Worm (Caenorhabditis elegans) whole organism, young adult: Measurements from ENCODE around the gene C45B2.8.

ENCODE experiments used
- B0336.3 ChIP-seq: fragments of 200-800 bp; sonication (Bioruptor generic); IDR thresholded peaks from 2 replicates; pipeline ENCODE4 v1.3.6; 2022; ENCODE audit warnings: missing genetic modification characterization, missing compliant biosample characterization
- D2030.7 ChIP-seq: fragments of 200-800 bp; sonication (Bioruptor generic); IDR thresholded peaks from 2 replicates; pipeline ENCODE4 v1.3.6; 2022; ENCODE audit warnings: missing genetic modification reagents, missing genetic modification characterization, missing compliant biosample characterization
- F22D6.2 ChIP-seq: sonication (generic microtip); optimal IDR thresholded peaks from 2 replicates; lab custom pipeline; 2016; ENCODE audit warnings: mild to moderate bottlenecking, missing genetic modification characterization, missing compliant biosample characterization
- F37B4.10 ChIP-seq: fragments of 200-800 bp; sonication (Bioruptor generic); IDR thresholded peaks from 2 replicates; pipeline ENCODE4 v1.3.6; 2022; ENCODE audit warnings: missing genetic modification characterization, missing compliant biosample characterization
- F39B2.1 ChIP-seq: fragments of 200-800 bp; sonication (Bioruptor generic); IDR thresholded peaks from 2 replicates; pipeline ENCODE4 v1.3.6; 2022; ENCODE audit warnings: missing genetic modification reagents, missing genetic modification characterization, missing compliant biosample characterization
- F49E8.2 ChIP-seq: sonication (generic microtip); optimal IDR thresholded peaks from 3 replicates; lab custom pipeline; 2017; ENCODE audit warnings: missing genetic modification characterization, mild to moderate bottlenecking, missing compliant biosample characterization, antibody characterized with exemption, moderate library complexity; ENCODE audit not compliant: insufficient read depth
- F52B5.7 ChIP-seq: sonication (generic microtip); optimal IDR thresholded peaks from 2 replicates; lab custom pipeline; 2016; ENCODE audit warnings: mild to moderate bottlenecking, missing genetic modification characterization, missing compliant biosample characterization
- F55B11.4 ChIP-seq: sonication (generic microtip); optimal IDR thresholded peaks from 2 replicates; lab custom pipeline; 2016; ENCODE audit warnings: missing compliant biosample characterization, missing genetic modification characterization, borderline replicate concordance; ENCODE audit not compliant: insufficient read depth
- T26A5.8 ChIP-seq: sonication (generic microtip); optimal IDR thresholded peaks from 2 replicates; lab custom pipeline; 2016; ENCODE audit warnings: missing genetic modification characterization, missing compliant biosample characterization
- Y53G8AR.9 ChIP-seq: fragments of 200-800 bp; sonication (Bioruptor generic); conservative IDR thresholded peaks from 2 replicates; pipeline ENCODE4 v1.3.6; 2022; ENCODE audit warnings: missing genetic modification reagents, missing genetic modification characterization, missing compliant biosample characterization
- Y56A3A.18 ChIP-seq: fragments of 200-800 bp; sonication (Bioruptor generic); IDR thresholded peaks from 2 replicates; pipeline ENCODE4 v1.3.6; 2022; ENCODE audit warnings: missing genetic modification reagents, missing genetic modification characterization, missing compliant biosample characterization
- akir-1 ChIP-seq: fragments of 200-800 bp; sonication (Bioruptor generic); optimal IDR thresholded peaks from 2 replicates; lab custom pipeline; 2018; ENCODE audit warnings: mild to moderate bottlenecking, missing genetic modification characterization, moderate library complexity, missing compliant biosample characterization
- aptf-3 ChIP-seq: fragments of 200-800 bp; sonication (Bioruptor generic); IDR thresholded peaks from 2 replicates; pipeline ENCODE4 v1.3.6; 2022; ENCODE audit warnings: missing genetic modification characterization, missing compliant biosample characterization
- atf-7 ChIP-seq: sonication (generic microtip); optimal IDR thresholded peaks from 2 replicates; lab custom pipeline; 2017; ENCODE audit warnings: mild to moderate bottlenecking, missing genetic modification characterization, missing compliant biosample characterization
- attf-5 ChIP-seq: fragments of 200-800 bp; sonication (Bioruptor generic); optimal IDR thresholded peaks from 2 replicates; lab custom pipeline; 2018; ENCODE audit warnings: mild to moderate bottlenecking, missing genetic modification characterization, missing compliant biosample characterization
- bed-1 ChIP-seq: fragments of 200-800 bp; sonication (Bioruptor generic); IDR thresholded peaks from 2 replicates; pipeline ENCODE4 v1.3.6; 2022; ENCODE audit warnings: missing genetic modification reagents, missing genetic modification characterization, missing compliant biosample characterization
- ceh-27 ChIP-seq: fragments of 200-800 bp; sonication (Bioruptor generic); optimal IDR thresholded peaks from 2 replicates; lab custom pipeline; 2018; ENCODE audit warnings: mild to moderate bottlenecking, missing genetic modification characterization, moderate library complexity, missing compliant biosample characterization
- ceh-40 ChIP-seq: fragments of 200-800 bp; sonication (Bioruptor generic); IDR thresholded peaks from 2 replicates; pipeline ENCODE4 v1.3.6; 2022; ENCODE audit warnings: missing genetic modification characterization, missing compliant biosample characterization
- chd-7 ChIP-seq: sonication (generic microtip); optimal IDR thresholded peaks from 2 replicates; lab custom pipeline; 2016; ENCODE audit warnings: mild to moderate bottlenecking, missing genetic modification characterization, moderate library complexity, missing compliant biosample characterization
- die-1 ChIP-seq: sonication (generic microtip); optimal IDR thresholded peaks from 2 replicates; lab custom pipeline; 2016; ENCODE audit warnings: missing genotype, mild to moderate bottlenecking, missing genetic modification characterization, missing compliant biosample characterization
- egl-44 ChIP-seq: fragments of 200-800 bp; sonication (Bioruptor generic); IDR thresholded peaks from 2 replicates; pipeline ENCODE4 v1.3.6; 2022; ENCODE audit warnings: missing genetic modification reagents, missing genetic modification characterization, missing compliant biosample characterization
- ekl-4 ChIP-seq: fragments of 200-800 bp; sonication (Bioruptor generic); IDR thresholded peaks from 2 replicates; pipeline ENCODE4 v1.3.6; 2022; ENCODE audit warnings: missing genetic modification reagents, missing genetic modification characterization, missing compliant biosample characterization
- fkh-3 ChIP-seq: sonication (generic microtip); optimal IDR thresholded peaks from 2 replicates; lab custom pipeline; 2016; ENCODE audit warnings: mild to moderate bottlenecking, missing genetic modification characterization, missing compliant biosample characterization
- gei-17 ChIP-seq: fragments of 200-800 bp; sonication (Bioruptor generic); optimal IDR thresholded peaks from 2 replicates; lab custom pipeline; 2018; ENCODE audit warnings: mild to moderate bottlenecking, missing genetic modification characterization, missing compliant biosample characterization
- hlh-26 ChIP-seq: fragments of 200-800 bp; sonication (Bioruptor generic); conservative IDR thresholded peaks from 2 replicates; pipeline ENCODE4 v1.3.6; 2022; ENCODE audit warnings: missing genetic modification reagents, missing genetic modification characterization, missing compliant biosample characterization
- hmg-1.2 ChIP-seq: fragments of 200-800 bp; sonication (Bioruptor generic); IDR thresholded peaks from 2 replicates; pipeline ENCODE4 v1.3.6; 2022; ENCODE audit warnings: missing genetic modification reagents, missing genetic modification characterization, missing compliant biosample characterization
- lag-1 ChIP-seq: fragments of 200-800 bp; sonication (Bioruptor generic); IDR thresholded peaks from 2 replicates; pipeline ENCODE4 v1.3.6; 2022; ENCODE audit warnings: missing genetic modification reagents, missing genetic modification characterization, missing compliant biosample characterization
- let-526 ChIP-seq: fragments of 200-800 bp; sonication (Bioruptor generic); IDR thresholded peaks from 2 replicates; pipeline ENCODE4 v1.3.6; 2022; ENCODE audit warnings: missing genetic modification reagents, missing genetic modification characterization, missing compliant biosample characterization
- let-607 ChIP-seq, 2 experiments: fragments of 200-800 bp in 1 of 2; sonication (Bioruptor generic) in 1 of 2; sonication (generic microtip) in 1 of 2; optimal IDR thresholded peaks; 2 replicates each; lab custom pipeline; 2016 to 2018; ENCODE audit warnings: mild to moderate bottlenecking in 2 of 2, missing compliant biosample characterization in 2 of 2, missing genetic modification characterization in 2 of 2, moderate library complexity in 2 of 2, missing genotype in 1 of 2
- lin-54 ChIP-seq: fragments of 200-800 bp; sonication (Bioruptor generic); optimal IDR thresholded peaks from 2 replicates; lab custom pipeline; 2018; ENCODE audit warnings: mild to moderate bottlenecking, missing genetic modification characterization, missing compliant biosample characterization
- madf-10 ChIP-seq: sonication (generic microtip); optimal IDR thresholded peaks from 2 replicates; lab custom pipeline; 2016; ENCODE audit warnings: mild to moderate bottlenecking, missing genetic modification characterization, missing compliant biosample characterization
- nfya-1 ChIP-seq: sonication (generic microtip); optimal IDR thresholded peaks from 2 replicates; lab custom pipeline; 2017; ENCODE audit warnings: antibody characterized with exemption, missing compliant biosample characterization, missing genetic modification characterization, borderline replicate concordance; ENCODE audit not compliant: insufficient read depth
- nfya-2 ChIP-seq: fragments of 200-800 bp; sonication (Bioruptor generic); IDR thresholded peaks from 2 replicates; pipeline ENCODE4 v1.3.6; 2022; ENCODE audit warnings: missing genetic modification reagents, missing genetic modification characterization, missing compliant biosample characterization
- nfyb-1 ChIP-seq: fragments of 200-800 bp; sonication (Bioruptor generic); IDR thresholded peaks from 2 replicates; pipeline ENCODE4 v1.3.6; 2022; ENCODE audit warnings: missing genetic modification reagents, missing genetic modification characterization, missing compliant biosample characterization
- nhr-120 ChIP-seq: fragments of 200-800 bp; sonication (Bioruptor generic); IDR thresholded peaks from 2 replicates; pipeline ENCODE4 v1.3.6; 2022; ENCODE audit warnings: missing genetic modification characterization, missing compliant biosample characterization
- nhr-90 ChIP-seq: sonication (generic microtip); optimal IDR thresholded peaks from 2 replicates; lab custom pipeline; 2016; ENCODE audit warnings: missing genotype, mild to moderate bottlenecking, missing genetic modification characterization, missing compliant biosample characterization
- rpc-1 ChIP-seq, 2 experiments: fragments of 150-350 bp in 1 of 2; sonication (generic microtip) in 1 of 2; optimal IDR thresholded peaks; 2 replicates each; lab custom pipeline; 2014 to 2018; ENCODE audit warnings: missing biosample characterization in 1 of 2, missing genetic modification characterization in 1 of 2, missing genetic modification reagents in 1 of 2, missing genotype in 1 of 2
- snpc-1.1 ChIP-seq: sonication (generic microtip); optimal IDR thresholded peaks from 2 replicates; lab custom pipeline; 2017; ENCODE audit warnings: missing genetic modification characterization, mild to moderate bottlenecking, missing compliant biosample characterization, antibody characterized with exemption, moderate library complexity, missing genotype, missing genetic modification reagents; ENCODE audit not compliant: insufficient read depth
- somi-1 ChIP-seq: fragments of 200-800 bp; sonication (Bioruptor generic); optimal IDR thresholded peaks from 2 replicates; lab custom pipeline; 2018; ENCODE audit warnings: mild to moderate bottlenecking, missing genetic modification characterization, missing compliant biosample characterization
- sptf-2 ChIP-seq: fragments of 200-800 bp; sonication (Bioruptor generic); optimal IDR thresholded peaks from 2 replicates; lab custom pipeline; 2018; ENCODE audit warnings: mild to moderate bottlenecking, missing genetic modification characterization, missing compliant biosample characterization
- tbp1 ChIP-seq: fragments of 200-800 bp; sonication (Bioruptor generic); optimal IDR thresholded peaks from 2 replicates; lab custom pipeline; 2018; ENCODE audit warnings: mild to moderate bottlenecking, missing genetic modification characterization, missing compliant biosample characterization
- tlf-1 ChIP-seq: fragments of 200-800 bp; sonication (Bioruptor generic); optimal IDR thresholded peaks from 2 replicates; lab custom pipeline; 2018; ENCODE audit warnings: mild to moderate bottlenecking, missing genetic modification characterization, missing compliant biosample characterization
- ztf-26 ChIP-seq: sonication (generic microtip); optimal IDR thresholded peaks from 2 replicates; lab custom pipeline; 2017; ENCODE audit warnings: missing genetic modification characterization, missing compliant biosample characterization
- ztf-3 ChIP-seq: fragments of 200-800 bp; sonication (Bioruptor generic); optimal IDR thresholded peaks from 2 replicates; lab custom pipeline; 2018; ENCODE audit warnings: mild to moderate bottlenecking, missing genetic modification characterization, missing compliant biosample characterization

C45B2.8 gene

DNA sequence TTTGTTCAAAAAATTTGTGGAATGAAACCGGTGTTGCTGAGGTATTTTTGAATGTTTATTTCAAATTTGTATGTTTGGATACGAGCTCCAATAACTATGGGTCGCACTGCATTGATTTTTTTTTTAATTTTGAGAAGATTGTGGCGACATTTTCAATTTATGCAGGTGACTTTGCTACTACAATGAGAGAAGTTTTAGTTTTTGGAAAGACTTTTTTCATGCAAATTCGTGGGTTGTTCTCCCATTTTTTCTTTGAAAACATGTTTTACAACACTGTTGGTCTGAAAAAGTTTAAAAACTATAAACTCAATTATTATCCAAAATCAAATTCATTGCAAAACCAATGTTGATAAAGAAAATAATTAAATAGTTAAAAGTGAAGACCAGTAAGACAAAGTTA, 942 bp downstream of the C45B2.8 start:
- TF ChIP-seq F22D6.2 (tag; lab: Kevin White, UChicago) (peak; percentile 22), madf-10 (tag; lab: Kevin White, UChicago) (peak; percentile 61), F55B11.4 (no peak), nfya-2 (GFP tag; lab: Robert Waterston, UW) (no peak), F39B2.1 (GFP tag; lab: Robert Waterston, UW) (no peak), F49E8.2 (tag; lab: Kevin White, UChicago) (no peak), lag-1 (GFP tag; lab: Robert Waterston, UW) (no peak), Y53G8AR.9 (0 out of 2 replicates have a peak, but pooled peaks have one; percentile 39), F37B4.10 (GFP tag; lab: Robert Waterston, UW) (no peak), egl-44 (GFP tag; lab: Robert Waterston, UW) (no peak), let-526 (no peak), B0336.3 (GFP tag; lab: Robert Waterston, UW) (0 out of 2 replicates have a peak, but pooled peaks have one; percentile 23), somi-1 (no peak), nfya-1 (tag; lab: Kevin White, UChicago) (no peak), D2030.7 (no peak), die-1 (tag; lab: Kevin White, UChicago) (peak; percentile 20), akir-1 (GFP tag; lab: Kevin White, UChicago) (no peak), attf-5 (no peak), atf-7 (peak; percentile 41), let-607 (tag; optimal IDR thresholded peaks at IDR 0.05; lab: Kevin White, UChicago) (peak; percentile 7 to 42), hlh-26 (no peak), nhr-120 (no peak), sptf-2 (peak; percentile 12), nfyb-1 (GFP tag; lab: Robert Waterston, UW) (no peak), aptf-3 (GFP tag; lab: Robert Waterston, UW) (no peak), F52B5.7 (tag; lab: Kevin White, UChicago) (no peak), tbp1 (GFP tag; lab: Kevin White, UChicago) (no peak), lin-54 (GFP tag; lab: Kevin White, UChicago) (no peak), nhr-90 (tag; lab: Kevin White, UChicago) (no peak), ceh-40 (GFP tag; lab: Robert Waterston, UW) (no peak), tlf-1 (peak; percentile 54), ztf-3 (GFP tag; lab: Kevin White, UChicago) (no peak), snpc-1.1 (no peak), fkh-3 (tag; lab: Kevin White, UChicago) (no peak), chd-7 (tag; lab: Kevin White, UChicago) (no peak), ceh-27 (GFP tag; lab: Kevin White, UChicago) (no peak), hmg-1.2 (GFP tag; lab: Robert Waterston, UW) (no peak), bed-1 (no peak), T26A5.8 (tag; lab: Kevin White, UChicago) (no peak), Y56A3A.18 (GFP tag; lab: Robert Waterston, UW) (peak; percentile 18; the same call in 1 of the 2 replicates)

DNA sequence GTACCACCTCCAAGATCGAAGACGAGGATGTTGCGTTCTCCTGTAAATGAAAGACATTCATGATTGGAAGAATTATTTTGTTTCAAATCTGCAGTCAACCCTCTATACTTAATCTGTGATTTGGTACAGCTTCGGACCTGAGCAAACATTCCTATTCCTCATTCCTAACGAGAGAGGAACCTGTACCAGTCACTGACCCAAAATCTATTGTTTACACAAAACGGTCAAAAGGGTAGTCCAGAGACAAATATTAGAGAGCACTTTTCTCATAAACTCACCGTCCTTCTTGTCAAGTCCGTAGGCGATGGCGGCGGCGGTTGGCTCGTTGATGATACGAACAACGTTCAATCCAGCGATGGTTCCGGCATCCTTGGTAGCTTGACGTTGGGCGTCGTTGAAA, 3.0 kb downstream of the C45B2.8 start:
- no peak for TF ChIP-seq attf-5
- TF ChIP-seq ekl-4 (GFP tag; lab: Robert Waterston, UW), result no peak
- no peak for TF ChIP-seq gei-17 (GFP tag; lab: Kevin White, UChicago)
- TF ChIP-seq rpc-1 (optimal IDR thresholded peaks at IDR 0.05; lab: Kevin White, UChicago), result no peak
- no peak for TF ChIP-seq rpc-1 (tag; optimal IDR thresholded peaks at IDR 0.05; lab: Kevin White, UChicago)
- no peak for TF ChIP-seq ztf-26
- TF ChIP-seq nfya-1 (tag; lab: Kevin White, UChicago), result no peak
- TF ChIP-seq ztf-3 (GFP tag; lab: Kevin White, UChicago), result no peak
- no peak for TF ChIP-seq ceh-27 (GFP tag; lab: Kevin White, UChicago)
